Worm (Caenorhabditis elegans) whole organism, young adult: ENCODE measurements around the gene vps-29.

Experiments
- C06A6.2 ChIP-seq: fragments of 200-800 bp; sonication (Bioruptor generic); conservative IDR thresholded peaks from 2 replicates; pipeline ENCODE4 v1.3.6; 2022; ENCODE audit warnings: missing genetic modification characterization, missing compliant biosample characterization
- F33H1.4 ChIP-seq: fragments of 200-800 bp; sonication (Bioruptor generic); IDR thresholded peaks from 2 replicates; pipeline ENCODE4 v1.3.6; 2022; ENCODE audit warnings: missing genetic modification reagents, missing genetic modification characterization, missing compliant biosample characterization
- F37B4.10 ChIP-seq: fragments of 200-800 bp; sonication (Bioruptor generic); IDR thresholded peaks from 2 replicates; pipeline ENCODE4 v1.3.6; 2022; ENCODE audit warnings: missing genetic modification characterization, missing compliant biosample characterization
- F57A8.1 ChIP-seq: fragments of 200-800 bp; sonication (Bioruptor generic); optimal IDR thresholded peaks from 2 replicates; lab custom pipeline; 2018; ENCODE audit warnings: mild to moderate bottlenecking, missing genetic modification characterization, moderate library complexity, missing compliant biosample characterization
- K12H6.12 ChIP-seq: fragments of 200-800 bp; sonication (Bioruptor generic); optimal IDR thresholded peaks from 2 replicates; lab custom pipeline; 2018; ENCODE audit warnings: mild to moderate bottlenecking, missing genetic modification characterization, missing compliant biosample characterization
- Y53G8AR.9 ChIP-seq: fragments of 200-800 bp; sonication (Bioruptor generic); conservative IDR thresholded peaks from 2 replicates; pipeline ENCODE4 v1.3.6; 2022; ENCODE audit warnings: missing genetic modification reagents, missing genetic modification characterization, missing compliant biosample characterization
- Y95B8A.8 ChIP-seq: fragments of 200-800 bp; sonication (Bioruptor generic); IDR thresholded peaks from 2 replicates; pipeline ENCODE4 v1.3.6; 2022; ENCODE audit warnings: missing genetic modification reagents, missing genetic modification characterization, missing compliant biosample characterization
- ama-1 ChIP-seq, 3 experiments: fragments of 150-350 bp in 1 of 3; sonication (generic microtip) in 2 of 3; optimal IDR thresholded peaks; 2 replicates each; lab custom pipeline; 2014 to 2018; ENCODE audit warnings: missing biosample characterization in 2 of 3, missing genetic modification characterization in 2 of 3, missing genetic modification reagents in 2 of 3
- athp-1 ChIP-seq: sonication (generic microtip); optimal IDR thresholded peaks from 2 replicates; lab custom pipeline; 2017; ENCODE audit warnings: mild to moderate bottlenecking, missing genetic modification characterization, missing compliant biosample characterization
- attf-5 ChIP-seq: fragments of 200-800 bp; sonication (Bioruptor generic); optimal IDR thresholded peaks from 2 replicates; lab custom pipeline; 2018; ENCODE audit warnings: mild to moderate bottlenecking, missing genetic modification characterization, missing compliant biosample characterization
- bed-1 ChIP-seq: fragments of 200-800 bp; sonication (Bioruptor generic); IDR thresholded peaks from 2 replicates; pipeline ENCODE4 v1.3.6; 2022; ENCODE audit warnings: missing genetic modification reagents, missing genetic modification characterization, missing compliant biosample characterization
- ccch-3 ChIP-seq: fragments of 200-800 bp; sonication (Bioruptor generic); optimal IDR thresholded peaks from 2 replicates; lab custom pipeline; 2018; ENCODE audit warnings: mild to moderate bottlenecking, missing genetic modification characterization, missing compliant biosample characterization
- cebp-1 ChIP-seq, 2 experiments: fragments of 200-800 bp in 1 of 2; sonication (Bioruptor generic) in 1 of 2; sonication (generic microtip) in 1 of 2; IDR thresholded peaks in 1 of 2; optimal IDR thresholded peaks in 1 of 2; 2 replicates each; pipeline versions ENCODE4 v1.3.6 to Lab custom; 2017 to 2022; ENCODE audit warnings: missing compliant biosample characterization in 2 of 2, missing genetic modification characterization in 2 of 2, mild to moderate bottlenecking in 1 of 2, missing genetic modification reagents in 1 of 2, moderate library complexity in 1 of 2
- cebp-2 ChIP-seq: fragments of 200-800 bp; sonication (Bioruptor generic); IDR thresholded peaks from 2 replicates; pipeline ENCODE4 v1.3.6; 2022; ENCODE audit warnings: missing genetic modification characterization, missing compliant biosample characterization
- ceh-58 ChIP-seq: fragments of 200-800 bp; sonication (Bioruptor generic); IDR thresholded peaks from 2 replicates; pipeline ENCODE4 v1.3.6; 2022; ENCODE audit warnings: missing genetic modification characterization, missing compliant biosample characterization
- chd-7 ChIP-seq: sonication (generic microtip); optimal IDR thresholded peaks from 2 replicates; lab custom pipeline; 2016; ENCODE audit warnings: mild to moderate bottlenecking, missing genetic modification characterization, moderate library complexity, missing compliant biosample characterization
- die-1 ChIP-seq: sonication (generic microtip); optimal IDR thresholded peaks from 2 replicates; lab custom pipeline; 2016; ENCODE audit warnings: missing genotype, mild to moderate bottlenecking, missing genetic modification characterization, missing compliant biosample characterization
- dpff-1 ChIP-seq: sonication (generic microtip); optimal IDR thresholded peaks from 2 replicates; lab custom pipeline; 2017; ENCODE audit warnings: mild to moderate bottlenecking, missing genetic modification characterization, missing compliant biosample characterization
- dpl-1 ChIP-seq: fragments of 150-350 bp; optimal IDR thresholded peaks from 2 replicates; lab custom pipeline; 2014; ENCODE audit warnings: missing biosample characterization, missing genetic modification reagents, missing genetic modification characterization
- hlh-12 ChIP-seq: sonication (generic microtip); optimal IDR thresholded peaks from 2 replicates; lab custom pipeline; 2016; ENCODE audit warnings: missing genetic modification characterization, missing compliant biosample characterization
- hmg-1.2 ChIP-seq: fragments of 200-800 bp; sonication (Bioruptor generic); IDR thresholded peaks from 2 replicates; pipeline ENCODE4 v1.3.6; 2022; ENCODE audit warnings: missing genetic modification reagents, missing genetic modification characterization, missing compliant biosample characterization
- hmg-20 ChIP-seq: fragments of 200-800 bp; sonication (Bioruptor generic); IDR thresholded peaks from 2 replicates; pipeline ENCODE4 v1.3.6; 2022; ENCODE audit warnings: missing genetic modification reagents, missing genetic modification characterization, missing compliant biosample characterization
- hrde-1 ChIP-seq: sonication (generic microtip); optimal IDR thresholded peaks from 2 replicates; lab custom pipeline; 2016; ENCODE audit warnings: missing genetic modification characterization, mild to moderate bottlenecking, missing compliant biosample characterization, moderate library complexity, missing genotype, missing genetic modification reagents, borderline replicate concordance
- hsf-1 ChIP-seq: fragments of 200-800 bp; sonication (Bioruptor generic); IDR thresholded peaks from 2 replicates; pipeline ENCODE4 v1.3.6; 2022; ENCODE audit warnings: missing genetic modification reagents, missing genetic modification characterization, missing compliant biosample characterization
- madf-10 ChIP-seq: sonication (generic microtip); optimal IDR thresholded peaks from 2 replicates; lab custom pipeline; 2016; ENCODE audit warnings: mild to moderate bottlenecking, missing genetic modification characterization, missing compliant biosample characterization
- madf-8 ChIP-seq: fragments of 200-800 bp; sonication (Bioruptor generic); conservative IDR thresholded peaks from 2 replicates; pipeline ENCODE4 v1.3.6; 2022; ENCODE audit warnings: missing genetic modification reagents, missing genetic modification characterization, missing compliant biosample characterization
- mcd-1 ChIP-seq: fragments of 200-800 bp; sonication (Bioruptor generic); IDR thresholded peaks from 2 replicates; pipeline ENCODE4 v1.3.6; 2022; ENCODE audit warnings: missing genetic modification reagents, missing genetic modification characterization, missing compliant biosample characterization
- nfya-2 ChIP-seq: fragments of 200-800 bp; sonication (Bioruptor generic); IDR thresholded peaks from 2 replicates; pipeline ENCODE4 v1.3.6; 2022; ENCODE audit warnings: missing genetic modification reagents, missing genetic modification characterization, missing compliant biosample characterization
- nfyb-1 ChIP-seq: fragments of 200-800 bp; sonication (Bioruptor generic); IDR thresholded peaks from 2 replicates; pipeline ENCODE4 v1.3.6; 2022; ENCODE audit warnings: missing genetic modification reagents, missing genetic modification characterization, missing compliant biosample characterization
- pha-4 ChIP-seq: fragments of 150-350 bp; sonication (generic microtip); optimal IDR thresholded peaks from 2 replicates; lab custom pipeline; 2014; ENCODE audit warnings: missing biosample characterization, missing genetic modification reagents, missing genetic modification characterization
- rcor-1 ChIP-seq: fragments of 200-800 bp; sonication (Bioruptor generic); IDR thresholded peaks from 2 replicates; pipeline ENCODE4 v1.3.6; 2022; ENCODE audit warnings: missing genetic modification reagents, missing genetic modification characterization, missing compliant biosample characterization
- rec-8 ChIP-seq, 2 experiments: sonication (generic microtip); optimal IDR thresholded peaks; 2 replicates each; lab custom pipeline; 2016; ENCODE audit warnings: mild to moderate bottlenecking in 2 of 2, missing genetic modification characterization in 2 of 2, missing genetic modification reagents in 2 of 2, missing genotype in 2 of 2, missing biosample characterization in 1 of 2, missing compliant biosample characterization in 1 of 2, moderate library complexity in 1 of 2
- rpc-1 ChIP-seq, 2 experiments: fragments of 150-350 bp in 1 of 2; sonication (generic microtip) in 1 of 2; optimal IDR thresholded peaks; 2 replicates each; lab custom pipeline; 2014 to 2018; ENCODE audit warnings: missing biosample characterization in 1 of 2, missing genetic modification characterization in 1 of 2, missing genetic modification reagents in 1 of 2, missing genotype in 1 of 2
- snpc-1.3 ChIP-seq: sonication (generic microtip); optimal IDR thresholded peaks from 2 replicates; lab custom pipeline; 2017; ENCODE audit warnings: missing genetic modification characterization, mild to moderate bottlenecking, missing compliant biosample characterization, antibody characterized with exemption, moderate library complexity, missing genotype, missing genetic modification reagents; ENCODE audit not compliant: insufficient read depth
- zfh-2 ChIP-seq: fragments of 200-800 bp; sonication (Bioruptor generic); conservative IDR thresholded peaks from 2 replicates; pipeline ENCODE4 v1.3.6; 2022; ENCODE audit warnings: missing genetic modification reagents, missing genetic modification characterization, missing compliant biosample characterization
- ztf-22 ChIP-seq: fragments of 200-800 bp; sonication (Bioruptor generic); optimal IDR thresholded peaks from 2 replicates; lab custom pipeline; 2018; ENCODE audit warnings: mild to moderate bottlenecking, missing genetic modification characterization, moderate library complexity, missing compliant biosample characterization
- ztf-25 ChIP-seq: fragments of 200-800 bp; sonication (Bioruptor generic); IDR thresholded peaks from 2 replicates; pipeline ENCODE4 v1.3.6; 2022; ENCODE audit warnings: missing genetic modification reagents, missing genetic modification characterization, missing compliant biosample characterization

Gene vps-29

DNA sequence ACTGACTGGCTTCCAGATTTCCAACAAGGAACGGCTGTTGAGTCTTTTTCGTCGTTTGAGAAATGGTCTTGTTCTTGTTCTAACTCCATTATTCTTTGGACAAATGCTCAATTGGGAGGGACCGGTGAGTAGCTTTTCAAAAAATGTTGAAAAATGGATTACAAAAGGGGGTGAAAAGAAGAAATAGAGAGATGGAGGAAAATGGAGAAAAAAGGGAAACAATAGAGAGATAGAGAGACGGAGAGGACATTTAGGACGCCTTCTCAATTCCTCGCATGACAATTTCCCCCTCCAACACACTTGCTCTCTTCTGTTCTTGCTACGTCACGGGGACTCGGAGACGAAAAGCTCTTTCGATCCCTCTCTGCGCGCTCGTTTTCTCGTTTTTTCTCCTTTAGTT is 40.1 kb upstream of the vps-29 start (continued):
- TF ChIP-seq hsf-1 (GFP tag; lab: Robert Waterston, UW) (no peak), ztf-25 (GFP tag; lab: Robert Waterston, UW) (no peak), rcor-1 (GFP tag; lab: Robert Waterston, UW) (0 out of 2 replicates have a peak, but pooled peaks have one; percentile 8)

DNA sequence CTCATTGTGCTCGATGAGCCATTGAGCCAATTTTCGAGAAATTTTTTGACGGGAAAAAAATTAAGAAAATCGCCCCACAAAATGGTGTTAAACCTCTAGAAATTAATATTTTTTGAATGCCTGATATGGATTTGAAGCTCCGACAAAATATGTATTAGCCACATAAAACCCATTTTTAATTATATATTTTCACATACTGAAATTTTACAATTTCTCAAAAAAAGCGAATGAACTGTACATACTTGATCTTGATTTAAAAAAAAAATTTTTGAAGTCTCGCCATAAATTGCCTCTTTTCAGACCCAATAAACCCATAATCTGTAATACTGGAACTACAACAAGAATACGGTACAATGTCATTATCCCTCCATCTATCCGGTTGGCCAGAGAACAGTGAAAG is 39.6 kb upstream of the vps-29 start, which contains the start of gene nac-3:
Gene nac-3, plus strand, starts transcription at position 301 of the 400 bp plus-strand sequence.
- TF ChIP-seq die-1 (tag; lab: Kevin White, UChicago) (no peak), bed-1 (GFP tag; lab: Robert Waterston, UW) (no peak), ccch-3 (GFP tag; lab: Kevin White, UChicago) (no peak), snpc-1.3 (no peak), pha-4 (tag; lab: Kevin White, UChicago) (no peak), hrde-1 (tag; lab: Kevin White, UChicago) (no peak), F57A8.1 (no peak), Y95B8A.8 (GFP tag; lab: Robert Waterston, UW) (no peak)

DNA sequence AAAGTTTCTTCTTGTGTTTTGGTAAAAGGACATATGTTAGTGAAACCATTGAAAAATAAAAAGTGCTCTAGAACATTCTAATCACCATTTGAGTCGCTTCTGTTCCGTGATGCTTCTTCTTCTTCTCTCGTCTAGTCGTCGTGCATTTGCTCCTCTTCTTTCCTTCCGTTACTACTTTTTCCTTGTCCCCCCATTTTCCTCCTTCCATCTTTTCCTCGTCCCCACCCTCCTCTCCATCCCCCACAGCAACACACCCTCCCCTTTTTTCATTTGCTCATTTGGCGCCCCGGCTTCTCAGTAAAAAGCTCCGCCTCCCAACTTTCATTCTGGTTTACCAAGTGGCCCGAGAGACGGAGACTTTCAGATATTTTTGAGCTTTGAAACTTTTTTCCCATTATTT is 38.9 kb upstream of the vps-29 start:
- TF ChIP-seq bed-1 (GFP tag; lab: Robert Waterston, UW) (no peak), ztf-22 (peak; percentile 25), madf-10 (no peak), chd-7 (tag; lab: Kevin White, UChicago) (no peak), F37B4.10 (no peak), cebp-1 (GFP tag; IDR thresholded peaks at IDR 0.05; lab: Robert Waterston, UW) (no peak), cebp-1 (tag; optimal IDR thresholded peaks at IDR 0.05; lab: Kevin White, UChicago) (peak; percentile 38), rec-8 (tag; optimal IDR thresholded peaks at IDR 0.05; lab: Kevin White, UChicago) (no peak), dpff-1 (no peak), C06A6.2 (GFP tag; lab: Robert Waterston, UW) (no peak), rpc-1 (optimal IDR thresholded peaks at IDR 0.05; lab: Kevin White, UChicago) (no peak), rpc-1 (tag; optimal IDR thresholded peaks at IDR 0.05; lab: Kevin White, UChicago) (no peak), K12H6.12 (peak; percentile 72), mcd-1 (GFP tag; lab: Robert Waterston, UW) (0 out of 2 replicates have a peak, but pooled peaks have one; percentile 14), zfh-2 (peak; percentile 88), nfyb-1 (0 out of 2 replicates have a peak, but pooled peaks have one; percentile 23), rcor-1 (GFP tag; lab: Robert Waterston, UW) (no peak), attf-5 (GFP tag; lab: Kevin White, UChicago) (peak; percentile 14)

DNA sequence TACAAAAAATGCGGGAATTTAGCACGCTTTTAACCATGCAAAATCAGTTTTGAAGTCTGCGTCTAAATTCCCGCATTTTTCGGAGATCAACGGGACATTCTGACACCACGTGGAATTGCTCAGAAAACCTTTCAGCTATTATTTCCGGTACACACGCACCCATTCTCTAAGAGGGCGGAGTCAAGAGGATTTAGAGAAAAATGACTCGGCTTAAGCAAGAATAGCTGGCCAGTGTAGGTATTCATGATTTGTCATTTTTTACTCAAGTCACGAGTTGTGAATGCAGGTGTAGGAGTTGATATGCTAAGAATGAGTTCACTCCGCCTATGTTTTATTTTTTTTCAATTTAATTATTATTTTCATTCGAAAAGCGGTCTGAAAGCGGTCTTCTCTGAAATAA is 37.9 kb upstream of the vps-29 start:
- TF ChIP-seq nfya-2 (no peak), dpl-1 (GFP tag; lab: Kevin White, UChicago) (no peak), rcor-1 (GFP tag; lab: Robert Waterston, UW) (no peak), chd-7 (tag; lab: Kevin White, UChicago) (no peak), hmg-1.2 (GFP tag; lab: Robert Waterston, UW) (no peak), ama-1 (optimal IDR thresholded peaks at IDR 0.05; lab: Kevin White, UChicago) (no peak), ama-1 (GFP tag; optimal IDR thresholded peaks at IDR 0.05; lab: Kevin White, UChicago) (no peak), hlh-12 (tag; lab: Kevin White, UChicago) (no peak), cebp-1 (GFP tag; IDR thresholded peaks at IDR 0.05; lab: Robert Waterston, UW) (no peak), cebp-1 (tag; optimal IDR thresholded peaks at IDR 0.05; lab: Kevin White, UChicago) (no peak), F33H1.4 (GFP tag; lab: Robert Waterston, UW) (no peak), madf-8 (GFP tag; lab: Robert Waterston, UW) (no peak), Y53G8AR.9 (GFP tag; lab: Robert Waterston, UW) (no peak), ztf-22 (no peak), cebp-2 (GFP tag; lab: Robert Waterston, UW) (no peak), ceh-58 (GFP tag; lab: Robert Waterston, UW) (no peak), athp-1 (tag; lab: Kevin White, UChicago) (no peak), hmg-20 (GFP tag; lab: Robert Waterston, UW) (no peak)
- TF ChIP-seq, all 124 proteins: peak for 0
